Worm (Caenorhabditis elegans) whole organism, midembryonic: ENCODE data around the gene C25E10.16.

Experiments
- T22C8.4 ChIP-seq: fragments of 200-800 bp; sonication (Bioruptor generic); IDR thresholded peaks from 2 replicates; pipeline ENCODE4 v1.3.6; 2022; ENCODE audit warnings: missing genetic modification characterization, missing compliant biosample characterization
- cog-1 ChIP-seq: sonication (generic microtip); optimal IDR thresholded peaks from 2 replicates; lab custom pipeline; 2016; ENCODE audit warnings: missing genetic modification characterization, missing compliant biosample characterization
- flt-1 ChIP-seq: fragments of 200-800 bp; sonication (Bioruptor generic); IDR thresholded peaks from 2 replicates; pipeline ENCODE4 v1.3.6; 2022; ENCODE audit warnings: missing genetic modification characterization, missing compliant biosample characterization
- klf-2 ChIP-seq: fragments of 200-800 bp; sonication (Bioruptor generic); conservative IDR thresholded peaks from 2 replicates; pipeline ENCODE4 v1.3.6; 2022; ENCODE audit warnings: missing genetic modification reagents, missing genetic modification characterization, missing compliant biosample characterization
- med-1 ChIP-seq: sonication (generic microtip); optimal IDR thresholded peaks from 2 replicates; lab custom pipeline; 2017; ENCODE audit warnings: missing genetic modification characterization, mild to moderate bottlenecking, missing compliant biosample characterization, antibody characterized with exemption, missing genetic modification reagents; ENCODE audit not compliant: insufficient read depth
- ref-1 ChIP-seq: fragments of 200-800 bp; sonication (Bioruptor generic); conservative IDR thresholded peaks from 2 replicates; pipeline ENCODE4 v1.3.6; 2022; ENCODE audit warnings: missing genetic modification reagents, missing genetic modification characterization, missing compliant biosample characterization
- tab-1 ChIP-seq: fragments of 200-800 bp; sonication (Bioruptor generic); IDR thresholded peaks from 2 replicates; pipeline ENCODE4 v1.3.6; 2022; ENCODE audit warnings: missing genetic modification characterization, missing compliant biosample characterization
- ztf-23 ChIP-seq: fragments of 200-800 bp; sonication (Bioruptor generic); IDR thresholded peaks from 2 replicates; pipeline ENCODE4 v1.3.6; 2022; ENCODE audit warnings: missing genetic modification reagents, missing genetic modification characterization, missing compliant biosample characterization
- ztf-29 ChIP-seq: fragments of 200-800 bp; sonication (Bioruptor generic); IDR thresholded peaks from 2 replicates; pipeline ENCODE4 v1.3.6; 2022; ENCODE audit warnings: missing genetic modification reagents, missing genetic modification characterization, missing compliant biosample characterization

Gene C25E10.16

DNA sequence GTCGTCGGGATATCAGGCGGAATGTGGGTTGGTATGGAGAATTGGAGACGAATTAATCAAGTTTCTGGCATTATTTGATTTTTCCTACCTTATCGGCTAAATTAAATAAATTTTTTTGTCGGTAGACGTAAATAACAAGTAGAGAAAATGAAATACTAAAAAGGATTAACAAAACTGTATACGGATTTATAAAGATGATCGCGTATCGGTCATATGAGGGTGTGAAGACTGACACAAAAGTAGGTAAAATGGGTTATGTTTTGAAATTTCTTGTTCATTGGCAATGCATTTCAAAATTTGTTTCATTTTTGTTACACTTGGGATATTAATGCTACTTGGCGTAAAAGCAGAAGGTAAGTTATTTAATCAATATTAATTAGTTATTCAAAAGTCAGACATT is at the start of gene C25E10.16, which contains the start of gene C25E10.13:
C25E10.16 (minus strand) TSS at position 101 of the 400 bp plus-strand sequence.
C25E10.13 (plus strand) TSS at position 256 of the 400 bp plus-strand sequence.
- TF ChIP-seq cog-1 (tag; lab: Kevin White, UChicago) = no peak
- no peak for TF ChIP-seq T22C8.4 (GFP tag; lab: Robert Waterston, UW)
- TF ChIP-seq ztf-23 = no peak
- no peak for TF ChIP-seq tab-1
- TF ChIP-seq ref-1 (GFP tag; lab: Robert Waterston, UW) = no peak
- no peak for TF ChIP-seq med-1
- no peak for TF ChIP-seq ztf-29 (GFP tag; lab: Robert Waterston, UW)

ce11 chrV:9108219-9108618 is 48.9 kb upstream of the C25E10.16 start, which contains the start of gene F21C10.18:
TSS of gene F21C10.18 (plus strand) at chrV:9108519.
- TF ChIP-seq ztf-29 (GFP tag; lab: Robert Waterston, UW) = no peak
- TF ChIP-seq flt-1 (GFP tag; lab: Robert Waterston, UW) = no peak
- TF ChIP-seq tab-1 = no peak
- no peak for TF ChIP-seq ref-1 (GFP tag; lab: Robert Waterston, UW)
- TF ChIP-seq ztf-23 = no peak
- TF ChIP-seq T22C8.4 (GFP tag; lab: Robert Waterston, UW) = no peak
- TF ChIP-seq klf-2 (GFP tag; lab: Robert Waterston, UW) = no peak
- no peak for TF ChIP-seq med-1
- no peak for TF ChIP-seq cog-1 (tag; lab: Kevin White, UChicago)

DNA sequence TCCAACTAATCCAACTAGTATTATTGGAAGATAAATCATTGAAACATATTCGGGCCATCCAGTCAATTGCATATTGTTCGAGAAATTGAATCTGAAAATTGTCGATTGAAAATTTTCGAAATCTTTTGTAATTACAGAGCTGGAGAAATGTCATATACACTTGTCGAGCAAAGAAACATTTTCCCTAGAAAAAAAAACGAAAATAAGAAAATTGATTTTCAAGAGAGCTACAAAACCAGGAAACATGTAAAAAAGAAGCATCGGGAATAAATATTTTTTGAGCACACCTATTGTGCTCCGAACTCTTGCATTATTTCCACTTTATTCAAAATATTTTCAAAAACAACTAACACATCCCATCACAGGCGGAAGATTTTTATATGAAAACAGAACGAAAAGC is 41.7 kb upstream of the C25E10.16 start, which contains the start of gene frpr-6:
frpr-6 (minus strand) TSS at position 101 of the 400 bp plus-strand sequence.
- no peak for TF ChIP-seq tab-1
- no peak for TF ChIP-seq cog-1 (tag; lab: Kevin White, UChicago)
- no peak for TF ChIP-seq T22C8.4 (GFP tag; lab: Robert Waterston, UW)
- TF ChIP-seq flt-1 (GFP tag; lab: Robert Waterston, UW) = no peak
- TF ChIP-seq ztf-23 = no peak
- TF ChIP-seq klf-2 (GFP tag; lab: Robert Waterston, UW) = no peak
- TF ChIP-seq med-1 = no peak
- TF ChIP-seq ref-1 (GFP tag; lab: Robert Waterston, UW) = no peak
- TF ChIP-seq ztf-29 (GFP tag; lab: Robert Waterston, UW) = no peak

DNA sequence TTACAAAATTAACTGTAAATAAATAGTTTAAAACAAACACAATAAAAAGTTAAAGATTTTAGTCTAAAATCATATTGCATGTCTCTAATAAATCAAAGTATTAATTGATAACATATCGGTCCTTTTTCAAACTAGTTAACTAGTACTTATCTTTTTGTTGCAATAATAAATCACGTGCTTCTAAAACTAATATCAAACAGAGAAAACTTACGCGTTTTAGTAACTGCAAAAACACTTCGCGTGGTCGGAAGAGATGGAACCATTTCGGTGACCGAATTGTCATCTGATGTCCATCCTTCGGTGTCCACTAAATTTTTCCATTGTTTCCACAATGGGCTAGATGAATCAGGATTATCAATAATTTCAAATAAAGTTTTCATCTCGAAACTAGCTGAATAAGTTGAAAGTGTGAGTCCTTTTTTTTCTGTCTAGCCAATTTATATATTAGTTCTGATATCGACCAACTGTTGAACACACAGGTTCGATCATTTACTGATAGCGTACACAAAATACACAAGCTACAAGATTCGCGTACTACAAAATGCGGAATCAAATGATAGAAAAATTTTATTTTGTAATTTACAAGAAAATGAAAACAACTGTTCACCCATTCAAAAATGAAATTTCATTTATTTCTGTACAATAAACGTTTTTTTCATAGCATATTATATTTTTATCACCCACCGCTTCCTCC is 39.1 kb upstream of the C25E10.16 start, which contains the start of gene F21C10.9:
F21C10.9 (minus strand) TSS at position 417 of the 694 bp plus-strand sequence.
- TF ChIP-seq klf-2 (GFP tag; lab: Robert Waterston, UW) (no peak), tab-1 (no peak), T22C8.4 (GFP tag; lab: Robert Waterston, UW) (no peak), ztf-29 (GFP tag; lab: Robert Waterston, UW) (no peak), ztf-23 (no peak), ref-1 (GFP tag; lab: Robert Waterston, UW) (no peak)

- no peak for TF ChIP-seq tab-1
- no peak for TF ChIP-seq ref-1 (GFP tag; lab: Robert Waterston, UW)
- TF ChIP-seq flt-1 (GFP tag; lab: Robert Waterston, UW) = no peak
- TF ChIP-seq med-1 = no peak
- TF ChIP-seq klf-2 (GFP tag; lab: Robert Waterston, UW) = no peak
Observed at ce11 chrV:9097213-9097612, 37.8 kb upstream of the C25E10.16 start.

- TF ChIP-seq ref-1 (GFP tag; lab: Robert Waterston, UW) = no peak
- no peak for TF ChIP-seq cog-1 (tag; lab: Kevin White, UChicago)
- no peak for TF ChIP-seq tab-1
Observed at ce11 chrV:9096674-9097073, 37.3 kb upstream of the C25E10.16 start.

DNA sequence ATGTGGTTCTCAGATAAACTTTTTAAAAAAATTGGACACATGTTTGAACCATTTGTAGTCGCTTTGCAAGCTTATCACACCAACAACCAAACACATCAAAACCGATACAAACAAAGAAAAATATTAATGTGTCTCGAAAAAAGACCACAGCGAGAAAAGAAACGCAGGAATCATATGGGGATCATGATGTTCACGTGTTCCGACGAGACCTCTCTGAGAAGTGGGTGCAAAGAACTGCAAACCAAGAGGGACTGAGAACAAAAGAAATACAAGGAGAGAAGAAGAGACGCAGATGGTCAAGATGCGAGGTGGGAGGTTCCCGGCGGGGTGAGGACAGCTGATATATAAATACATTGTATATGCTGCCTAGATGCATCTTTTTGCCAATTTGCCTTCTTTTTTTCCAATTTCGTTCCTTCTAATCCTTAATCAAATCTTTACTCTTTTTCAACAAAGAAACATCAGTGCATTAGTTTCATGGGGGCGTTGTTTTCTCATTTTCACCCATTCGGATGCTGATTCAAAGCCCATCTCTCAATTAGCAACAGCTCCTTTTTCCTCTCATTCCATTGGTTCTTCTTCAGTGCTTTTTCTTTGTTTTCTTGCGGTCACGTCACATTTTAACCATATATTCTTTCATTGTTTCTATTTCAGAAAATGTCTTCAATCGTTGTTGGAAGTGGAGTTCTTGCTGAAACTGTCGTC is 36.4 kb upstream of the C25E10.16 start, which contains the start of gene F21C10.10:
F21C10.10 (plus strand) TSS at position 655 of the 705 bp plus-strand sequence.
- 0 out of 2 replicates have a peak, but pooled peaks have one; percentile 8 for TF ChIP-seq flt-1 (GFP tag; lab: Robert Waterston, UW)
- no peak for TF ChIP-seq T22C8.4 (GFP tag; lab: Robert Waterston, UW)
- TF ChIP-seq ztf-23 = no peak
- TF ChIP-seq cog-1 (tag; lab: Kevin White, UChicago) = peak; percentile 68

DNA sequence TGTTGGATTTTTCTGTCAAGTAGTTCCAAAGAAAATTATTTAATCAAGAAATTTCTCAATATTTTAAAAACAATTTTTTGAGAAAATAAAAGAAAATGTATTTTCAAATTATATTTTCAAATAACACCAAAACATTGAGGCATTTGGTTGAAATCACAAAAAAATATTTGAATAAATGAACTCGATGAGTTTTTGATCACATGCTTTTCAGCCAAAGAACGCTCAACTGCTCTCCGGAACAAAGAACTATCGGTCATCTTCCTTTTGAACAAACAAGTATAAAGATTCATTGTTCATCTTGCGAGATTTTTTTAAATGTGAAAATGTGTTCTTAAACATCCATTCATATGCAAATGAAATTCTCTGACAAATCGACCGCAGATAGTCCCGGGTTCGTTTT is 35.6 kb upstream of the C25E10.16 start:
- no peak for TF ChIP-seq ztf-23
- no peak for TF ChIP-seq flt-1 (GFP tag; lab: Robert Waterston, UW)
- TF ChIP-seq med-1 = no peak
- TF ChIP-seq klf-2 (GFP tag; lab: Robert Waterston, UW) = no peak
- no peak for TF ChIP-seq cog-1 (tag; lab: Kevin White, UChicago)
- TF ChIP-seq T22C8.4 (GFP tag; lab: Robert Waterston, UW) = no peak
- TF ChIP-seq tab-1 = no peak
- TF ChIP-seq ref-1 (GFP tag; lab: Robert Waterston, UW) = no peak
- no peak for TF ChIP-seq ztf-29 (GFP tag; lab: Robert Waterston, UW)

- TF ChIP-seq ztf-29 (GFP tag; lab: Robert Waterston, UW) (no peak), flt-1 (GFP tag; lab: Robert Waterston, UW) (no peak), med-1 (no peak), cog-1 (tag; lab: Kevin White, UChicago) (no peak), T22C8.4 (GFP tag; lab: Robert Waterston, UW) (no peak), ztf-23 (no peak), ref-1 (GFP tag; lab: Robert Waterston, UW) (no peak), tab-1 (no peak), klf-2 (GFP tag; lab: Robert Waterston, UW) (no peak)
Observed at ce11 chrV:9094060-9094628, 34.8 kb upstream of the C25E10.16 start.
